Worm (Caenorhabditis elegans) whole organism, midembryonic: ENCODE data around the gene C24A8.6.

Experiments used
- cog-1 ChIP-seq: sonication (generic microtip); optimal IDR thresholded peaks from 2 replicates; lab custom pipeline; 2016; ENCODE audit warnings: missing genetic modification characterization, missing compliant biosample characterization
- flt-1 ChIP-seq: fragments of 200-800 bp; sonication (Bioruptor generic); IDR thresholded peaks from 2 replicates; pipeline ENCODE4 v1.3.6; 2022; ENCODE audit warnings: missing genetic modification characterization, missing compliant biosample characterization
- klf-2 ChIP-seq: fragments of 200-800 bp; sonication (Bioruptor generic); conservative IDR thresholded peaks from 2 replicates; pipeline ENCODE4 v1.3.6; 2022; ENCODE audit warnings: missing genetic modification reagents, missing genetic modification characterization, missing compliant biosample characterization
- med-1 ChIP-seq: sonication (generic microtip); optimal IDR thresholded peaks from 2 replicates; lab custom pipeline; 2017; ENCODE audit warnings: missing genetic modification characterization, mild to moderate bottlenecking, missing compliant biosample characterization, antibody characterized with exemption, missing genetic modification reagents; ENCODE audit not compliant: insufficient read depth
- ztf-23 ChIP-seq: fragments of 200-800 bp; sonication (Bioruptor generic); IDR thresholded peaks from 2 replicates; pipeline ENCODE4 v1.3.6; 2022; ENCODE audit warnings: missing genetic modification reagents, missing genetic modification characterization, missing compliant biosample characterization

- TF ChIP-seq cog-1: no peak
- TF ChIP-seq ztf-23 (GFP tag; lab: Robert Waterston, UW): no peak
- TF ChIP-seq klf-2 (GFP tag; lab: Robert Waterston, UW): no peak
- no peak for TF ChIP-seq flt-1 (GFP tag; lab: Robert Waterston, UW)
- no peak for TF ChIP-seq med-1 (GFP tag; lab: Kevin White, UChicago)
Measured at ce11 chrX:4342730-4343129, 10.5 kb upstream of the C24A8.6 start.
